Worm (Caenorhabditis elegans) whole organism, L4 larva: ENCODE measurements around the gene cwp-3.

ENCODE experiments used
- D1046.2 ChIP-seq: fragments of 200-800 bp; sonication (Bioruptor generic); IDR thresholded peaks from 2 replicates; pipeline ENCODE4 v1.3.6; 2022; ENCODE audit warnings: missing genetic modification characterization, missing compliant biosample characterization
- F26F4.8 ChIP-seq: fragments of 200-800 bp; sonication (Bioruptor generic); conservative IDR thresholded peaks from 2 replicates; pipeline ENCODE4 v1.3.6; 2022; ENCODE audit warnings: missing genetic modification characterization, missing compliant biosample characterization
- F37D6.2 ChIP-seq: sonication (generic microtip); optimal IDR thresholded peaks from 2 replicates; lab custom pipeline; 2016; ENCODE audit warnings: mild to moderate bottlenecking, missing genetic modification characterization, missing compliant biosample characterization
- T20F7.1 ChIP-seq: fragments of 200-800 bp; sonication (Bioruptor generic); optimal IDR thresholded peaks from 2 replicates; lab custom pipeline; 2018; ENCODE audit warnings: mild to moderate bottlenecking, missing genetic modification characterization, missing compliant biosample characterization
- T26A8.4 ChIP-seq: fragments of 200-800 bp; sonication (Bioruptor generic); IDR thresholded peaks from 2 replicates; pipeline ENCODE4 v1.3.6; 2022; ENCODE audit warnings: missing genetic modification characterization, missing compliant biosample characterization
- Y5F2A.4 ChIP-seq: fragments of 200-800 bp; sonication (Bioruptor generic); optimal IDR thresholded peaks from 2 replicates; lab custom pipeline; 2018; ENCODE audit warnings: mild to moderate bottlenecking, missing genetic modification characterization, missing compliant biosample characterization
- Y75B8A.6 ChIP-seq: fragments of 200-800 bp; sonication (Bioruptor generic); IDR thresholded peaks from 2 replicates; pipeline ENCODE4 v1.3.6; 2022; ENCODE audit warnings: missing genetic modification reagents, missing genetic modification characterization, missing compliant biosample characterization
- ZK337.2 ChIP-seq: fragments of 200-800 bp; sonication (Bioruptor generic); IDR thresholded peaks from 2 replicates; pipeline ENCODE4 v1.3.6; 2022; ENCODE audit warnings: missing genetic modification reagents, missing genetic modification characterization, missing compliant biosample characterization
- aha-1 ChIP-seq: fragments of 150-350 bp; peaks from one replicate; lab custom pipeline; 2014; ENCODE audit warnings: missing biosample characterization, missing genetic modification characterization
- ceh-28 ChIP-seq: fragments of 150-350 bp; optimal IDR thresholded peaks from 2 replicates; lab custom pipeline; 2014; ENCODE audit warnings: missing biosample characterization, missing genetic modification reagents, missing genetic modification characterization
- ceh-44 ChIP-seq: fragments of 200-800 bp; sonication (Bioruptor generic); IDR thresholded peaks from 2 replicates; pipeline ENCODE4 v1.3.6; 2022; ENCODE audit warnings: missing genetic modification reagents, missing genetic modification characterization, missing compliant biosample characterization
- ctbp-1 ChIP-seq: fragments of 200-800 bp; sonication (Bioruptor generic); IDR thresholded peaks from 2 replicates; pipeline ENCODE4 v1.3.6; 2022; ENCODE audit warnings: missing genetic modification reagents, missing genetic modification characterization, missing compliant biosample characterization
- daf-12 ChIP-seq: fragments of 150-350 bp; optimal IDR thresholded peaks from 2 replicates; lab custom pipeline; 2014; ENCODE audit warnings: missing biosample characterization, missing genetic modification reagents, missing genetic modification characterization
- dmd-8 ChIP-seq: fragments of 200-800 bp; sonication (Bioruptor generic); IDR thresholded peaks from 2 replicates; pipeline ENCODE4 v1.3.6; 2022; ENCODE audit warnings: missing genetic modification characterization, missing compliant biosample characterization
- dmd-9 ChIP-seq: fragments of 200-800 bp; sonication (Bioruptor generic); IDR thresholded peaks from 2 replicates; pipeline ENCODE4 v1.3.6; 2022; ENCODE audit warnings: missing genetic modification reagents, missing genetic modification characterization, missing compliant biosample characterization
- egl-27 ChIP-seq: sonication (generic microtip); optimal IDR thresholded peaks from 3 replicates; lab custom pipeline; 2017; ENCODE audit warnings: missing biosample characterization, missing genetic modification reagents, missing genetic modification characterization
- egl-43 ChIP-seq: fragments of 200-800 bp; sonication (Bioruptor generic); IDR thresholded peaks from 2 replicates; pipeline ENCODE4 v1.3.6; 2022; ENCODE audit warnings: missing genetic modification reagents, missing genetic modification characterization, missing compliant biosample characterization
- fos-1 ChIP-seq: fragments of 150-350 bp; optimal IDR thresholded peaks from 2 replicates; lab custom pipeline; 2014; ENCODE audit warnings: missing biosample characterization, missing genetic modification characterization
- hlh-11 ChIP-seq: fragments of 200-800 bp; sonication (Bioruptor generic); optimal IDR thresholded peaks from 2 replicates; lab custom pipeline; 2018; ENCODE audit warnings: mild to moderate bottlenecking, missing genetic modification characterization, missing compliant biosample characterization
- hlh-30 ChIP-seq: sonication (generic microtip); optimal IDR thresholded peaks from 2 replicates; lab custom pipeline; 2017; ENCODE audit warnings: antibody characterized with exemption, mild to moderate bottlenecking, missing genetic modification characterization, missing compliant biosample characterization; ENCODE audit not compliant: insufficient read depth
- hmg-1.1 ChIP-seq: fragments of 200-800 bp; sonication (Bioruptor generic); IDR thresholded peaks from 2 replicates; pipeline ENCODE4 v1.3.6; 2022; ENCODE audit warnings: missing genetic modification reagents, missing genetic modification characterization, missing compliant biosample characterization
- jun-1 ChIP-seq: fragments of 150-350 bp; optimal IDR thresholded peaks from 2 replicates; lab custom pipeline; 2014; ENCODE audit warnings: missing biosample characterization, missing genetic modification reagents, missing genetic modification characterization
- lim-7 ChIP-seq: fragments of 200-800 bp; sonication (Bioruptor generic); IDR thresholded peaks from 2 replicates; pipeline ENCODE4 v1.3.6; 2022; ENCODE audit warnings: missing genetic modification characterization, missing compliant biosample characterization
- lin-1 ChIP-seq: fragments of 200-800 bp; sonication (Bioruptor generic); IDR thresholded peaks from 2 replicates; pipeline ENCODE4 v1.3.6; 2022; ENCODE audit warnings: missing genetic modification reagents, missing genetic modification characterization, missing compliant biosample characterization
- lin-29 ChIP-seq: fragments of 200-800 bp; sonication (Bioruptor generic); IDR thresholded peaks from 2 replicates; pipeline ENCODE4 v1.3.6; 2022; ENCODE audit warnings: missing genetic modification reagents, missing genetic modification characterization, missing compliant biosample characterization
- lin-38 ChIP-seq: fragments of 200-800 bp; sonication (Bioruptor generic); IDR thresholded peaks from 2 replicates; pipeline ENCODE4 v1.3.6; 2022; ENCODE audit warnings: missing genetic modification reagents, missing genetic modification characterization, missing compliant biosample characterization
- madf-5 ChIP-seq, 2 experiments: fragments of 200-800 bp; sonication (Bioruptor generic); IDR thresholded peaks; 2 replicates each; pipeline ENCODE4 v1.3.6; 2022; ENCODE audit warnings: missing compliant biosample characterization in 2 of 2, missing genetic modification characterization in 2 of 2
- mep-1 ChIP-seq: fragments of 150-350 bp; sonication (generic microtip); optimal IDR thresholded peaks from 3 replicates; lab custom pipeline; 2014; ENCODE audit warnings: missing biosample characterization, missing genetic modification characterization
- mes-2 ChIP-seq: sonication (generic microtip); optimal IDR thresholded peaks from 2 replicates; lab custom pipeline; 2016; ENCODE audit warnings: missing genotype, mild to moderate bottlenecking, missing genetic modification characterization, missing compliant biosample characterization; ENCODE audit not compliant: poor library complexity, severe bottlenecking
- nhr-10 ChIP-seq: fragments of 150-350 bp; optimal IDR thresholded peaks from 2 replicates; lab custom pipeline; 2014; ENCODE audit warnings: missing biosample characterization, missing genetic modification characterization
- nhr-102 ChIP-seq: sonication (generic microtip); optimal IDR thresholded peaks from 2 replicates; lab custom pipeline; 2016; ENCODE audit warnings: mild to moderate bottlenecking, missing genetic modification characterization, moderate library complexity, missing compliant biosample characterization
- nhr-237 ChIP-seq: sonication (generic microtip); optimal IDR thresholded peaks from 2 replicates; lab custom pipeline; 2017; ENCODE audit warnings: missing biosample characterization, missing genetic modification characterization
- nhr-25 ChIP-seq: sonication (generic microtip); optimal IDR thresholded peaks from 2 replicates; lab custom pipeline; 2017; ENCODE audit warnings: missing genetic modification characterization, mild to moderate bottlenecking, missing compliant biosample characterization, antibody characterized with exemption, moderate library complexity, borderline replicate concordance; ENCODE audit not compliant: insufficient read depth
- nhr-28 ChIP-seq: fragments of 150-350 bp; optimal IDR thresholded peaks from 2 replicates; lab custom pipeline; 2014; ENCODE audit warnings: missing biosample characterization, missing genetic modification characterization
- nhr-6 ChIP-seq: fragments of 150-350 bp; optimal IDR thresholded peaks from 2 replicates; lab custom pipeline; 2014; ENCODE audit warnings: missing biosample characterization, missing genetic modification characterization
- nhr-76 ChIP-seq: fragments of 150-350 bp; optimal IDR thresholded peaks from 2 replicates; lab custom pipeline; 2014; ENCODE audit warnings: missing biosample characterization, missing genetic modification characterization
- nhr-77 ChIP-seq: fragments of 150-350 bp; optimal IDR thresholded peaks from 2 replicates; lab custom pipeline; 2014; ENCODE audit warnings: missing biosample characterization, missing genetic modification characterization
- pha-4 ChIP-seq, 2 experiments: fragments of 150-350 bp in 1 of 2; fragments of 200-800 bp in 1 of 2; sonication (Bioruptor generic) in 1 of 2; IDR thresholded peaks in 1 of 2; optimal IDR thresholded peaks in 1 of 2; 2 replicates each; pipeline versions ENCODE4 v1.3.6 to Lab custom; 2014 to 2022; ENCODE audit warnings: missing genetic modification characterization in 2 of 2, missing genetic modification reagents in 2 of 2, missing biosample characterization in 1 of 2, missing compliant biosample characterization in 1 of 2
- php-3 ChIP-seq: fragments of 200-800 bp; sonication (Bioruptor generic); IDR thresholded peaks from 2 replicates; pipeline ENCODE4 v1.3.6; 2022; ENCODE audit warnings: missing genetic modification reagents, missing genetic modification characterization, missing compliant biosample characterization
- sdz-12 ChIP-seq: fragments of 200-800 bp; sonication (Bioruptor generic); optimal IDR thresholded peaks from 2 replicates; lab custom pipeline; 2018; ENCODE audit warnings: mild to moderate bottlenecking, missing genetic modification characterization, missing compliant biosample characterization
- set-16 ChIP-seq: fragments of 200-800 bp; sonication (Bioruptor generic); IDR thresholded peaks from 2 replicates; pipeline ENCODE4 v1.3.6; 2022; ENCODE audit warnings: missing genetic modification reagents, missing genetic modification characterization, missing compliant biosample characterization
- snpc-1.2 ChIP-seq: fragments of 200-800 bp; sonication (Bioruptor generic); IDR thresholded peaks from 2 replicates; pipeline ENCODE4 v1.3.6; 2022; ENCODE audit warnings: missing genetic modification reagents, missing genetic modification characterization, missing compliant biosample characterization
- spr-1 ChIP-seq: sonication (generic microtip); optimal IDR thresholded peaks from 2 replicates; lab custom pipeline; 2016; ENCODE audit warnings: mild to moderate bottlenecking, missing genetic modification characterization, missing compliant biosample characterization
- spr-3 ChIP-seq: fragments of 200-800 bp; sonication (Bioruptor generic); optimal IDR thresholded peaks from 2 replicates; lab custom pipeline; 2018; ENCODE audit warnings: mild to moderate bottlenecking, missing genetic modification characterization, missing compliant biosample characterization
- tag-97 ChIP-seq: fragments of 200-800 bp; sonication (Bioruptor generic); IDR thresholded peaks from 2 replicates; pipeline ENCODE4 v1.3.6; 2022; ENCODE audit warnings: missing genetic modification characterization, missing compliant biosample characterization
- tra-1 ChIP-seq: fragments of 200-800 bp; sonication (Bioruptor generic); IDR thresholded peaks from 2 replicates; pipeline ENCODE4 v1.3.6; 2022; ENCODE audit warnings: missing genetic modification reagents, missing genetic modification characterization, missing compliant biosample characterization
- unc-39 ChIP-seq: sonication (generic microtip); optimal IDR thresholded peaks from 2 replicates; lab custom pipeline; 2017; ENCODE audit warnings: missing biosample characterization, missing genetic modification characterization
- zfp-2 ChIP-seq: sonication (generic microtip); optimal IDR thresholded peaks from 2 replicates; lab custom pipeline; 2016; ENCODE audit warnings: mild to moderate bottlenecking, missing genetic modification characterization, missing compliant biosample characterization
- zfp-3 ChIP-seq: fragments of 200-800 bp; sonication (Bioruptor generic); conservative IDR thresholded peaks from 2 replicates; pipeline ENCODE4 v1.3.6; 2022; ENCODE audit warnings: missing genetic modification reagents, missing genetic modification characterization, missing compliant biosample characterization
- zip-11 ChIP-seq: fragments of 200-800 bp; sonication (Bioruptor generic); IDR thresholded peaks from 2 replicates; pipeline ENCODE4 v1.3.6; 2022; ENCODE audit warnings: missing genetic modification characterization, missing compliant biosample characterization
- ztf-11 ChIP-seq: fragments of 150-350 bp; optimal IDR thresholded peaks from 2 replicates; lab custom pipeline; 2014; ENCODE audit warnings: missing biosample characterization, missing genetic modification characterization
- ztf-7 ChIP-seq: fragments of 150-350 bp; optimal IDR thresholded peaks from 2 replicates; lab custom pipeline; 2014; ENCODE audit warnings: missing biosample characterization, missing genetic modification characterization

cwp-3 gene

DNA sequence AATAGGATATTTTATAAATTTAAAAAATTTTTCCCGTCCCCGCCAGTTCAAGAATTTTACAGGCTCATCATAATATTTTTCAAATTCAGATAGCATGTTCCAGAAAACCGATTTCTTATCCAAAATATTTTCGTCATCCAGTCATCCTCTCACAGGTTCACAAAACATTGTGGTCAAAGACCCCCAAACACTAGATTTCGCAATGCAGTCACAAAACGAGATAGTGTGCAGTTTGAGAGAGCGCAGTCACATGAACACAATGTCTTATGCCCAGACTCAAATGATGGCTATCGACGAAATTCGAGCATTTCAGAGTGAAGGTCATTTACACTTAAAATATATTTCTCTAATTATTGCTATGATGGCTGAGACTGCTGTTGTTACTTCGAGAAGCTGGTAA is 2.0 kb downstream of the cwp-3 start, which contains the start of gene abhd-5.2 (continued):
- peak; percentile 99 for TF ChIP-seq hlh-30 (tag; lab: Kevin White, UChicago)
- no peak for TF ChIP-seq ztf-7 (tag; lab: Kevin White, UChicago)
- TF ChIP-seq fos-1 (tag; lab: Kevin White, UChicago) = no peak
- no peak for TF ChIP-seq ceh-44 (GFP tag; lab: Robert Waterston, UW)
- no peak for TF ChIP-seq nhr-10
- TF ChIP-seq nhr-76 (tag; lab: Kevin White, UChicago) = no peak
- TF ChIP-seq tra-1 = no peak
- TF ChIP-seq unc-39 (tag; lab: Kevin White, UChicago) = no peak
- TF ChIP-seq lin-38 (GFP tag; lab: Robert Waterston, UW) = no peak
- no peak for TF ChIP-seq lin-29
- no peak for TF ChIP-seq nhr-25 (tag; lab: Kevin White, UChicago)
- TF ChIP-seq zfp-3 = no peak
- no peak for TF ChIP-seq egl-43 (GFP tag; lab: Robert Waterston, UW)
- TF ChIP-seq php-3 (GFP tag; lab: Robert Waterston, UW) = no peak
- TF ChIP-seq nhr-6 (tag; lab: Kevin White, UChicago) = no peak
- TF ChIP-seq dmd-8 (GFP tag; lab: Robert Waterston, UW) = no peak
- TF ChIP-seq mep-1 (tag; lab: Kevin White, UChicago) = peak; percentile 53
- peak; percentile 22 for TF ChIP-seq nhr-77
- no peak for TF ChIP-seq egl-27
- no peak for TF ChIP-seq zip-11 (GFP tag; lab: Robert Waterston, UW)
- no peak for TF ChIP-seq F37D6.2 (tag; lab: Kevin White, UChicago)
- no peak for TF ChIP-seq Y75B8A.6 (GFP tag; lab: Robert Waterston, UW)
- no peak for TF ChIP-seq T20F7.1 (GFP tag; lab: Kevin White, UChicago)
- no peak for TF ChIP-seq tag-97 (GFP tag; lab: Robert Waterston, UW)
- no peak for TF ChIP-seq dmd-9 (GFP tag; lab: Robert Waterston, UW)
- peak; percentile 32 for TF ChIP-seq mes-2
- TF ChIP-seq T26A8.4 = no peak
- TF ChIP-seq hlh-11 (tag; lab: Kevin White, UChicago) = peak; percentile 72
- peak; percentile 85 for TF ChIP-seq nhr-28 (tag; lab: Kevin White, UChicago)
- no peak for TF ChIP-seq spr-3
- TF ChIP-seq zfp-2 (tag; lab: Kevin White, UChicago) = no peak
- TF ChIP-seq ctbp-1 = no peak
- no peak for TF ChIP-seq sdz-12 (GFP tag; lab: Kevin White, UChicago)
- TF ChIP-seq D1046.2 = no peak
- TF ChIP-seq snpc-1.2 = no peak
- no peak for TF ChIP-seq spr-1
- no peak for TF ChIP-seq nhr-237
- no peak for TF ChIP-seq ZK337.2 (GFP tag; lab: Robert Waterston, UW)
- peak; percentile 86 for TF ChIP-seq nhr-102 (tag; lab: Kevin White, UChicago)
- TF ChIP-seq jun-1 = no peak
- TF ChIP-seq pha-4 (GFP tag; IDR thresholded peaks at IDR 0.05; lab: Robert Waterston, UW) = no peak
- no peak for TF ChIP-seq pha-4 (tag; optimal IDR thresholded peaks at IDR 0.05; lab: Kevin White, UChicago)
- TF ChIP-seq lin-1 (GFP tag; lab: Robert Waterston, UW) = no peak
- TF ChIP-seq set-16 (GFP tag; lab: Robert Waterston, UW) = no peak
- TF ChIP-seq daf-12 (tag; lab: Kevin White, UChicago) = no peak
- no peak for TF ChIP-seq ztf-11 (tag; lab: Kevin White, UChicago)
- TF ChIP-seq Y5F2A.4 = no peak
- no peak for TF ChIP-seq hmg-1.1 (GFP tag; lab: Robert Waterston, UW)
- TF ChIP-seq F26F4.8 (GFP tag; lab: Robert Waterston, UW) = no peak
- TF ChIP-seq ceh-28 (tag; lab: Kevin White, UChicago) = no peak
- TF ChIP-seq aha-1 (tag; lab: Kevin White, UChicago) = no peak
- no peak for TF ChIP-seq madf-5 (GFP tag; IDR thresholded peaks at IDR 0.05; lab: Robert Waterston, UW)
- no peak for TF ChIP-seq lim-7 (GFP tag; lab: Robert Waterston, UW)
